Worm (Caenorhabditis elegans) whole organism, L1 larva: ENCODE results near the gene trpp-3.
A peak's percentile ranks its signal among the peaks of the same experiment; 100 is the strongest.

Experiments
- C04F5.9 ChIP-seq: sonication (generic microtip); optimal IDR thresholded peaks from 2 replicates; lab custom pipeline; 2016; ENCODE audit warnings: missing genetic modification characterization, missing compliant biosample characterization
- aly-2 ChIP-seq: fragments of 150-350 bp; optimal IDR thresholded peaks from 2 replicates; lab custom pipeline; 2014; ENCODE audit warnings: missing biosample characterization, missing genetic modification characterization
- ama-1 ChIP-seq: fragments of 150-350 bp; optimal IDR thresholded peaks from 2 replicates; lab custom pipeline; 2014
- ceh-63 ChIP-seq: fragments of 200-800 bp; sonication (Bioruptor generic); optimal IDR thresholded peaks from 2 replicates; lab custom pipeline; 2018; ENCODE audit warnings: mild to moderate bottlenecking, missing genetic modification characterization, missing compliant biosample characterization
- ceh-8 ChIP-seq: fragments of 200-800 bp; sonication (Bioruptor generic); optimal IDR thresholded peaks from 2 replicates; lab custom pipeline; 2018; ENCODE audit warnings: mild to moderate bottlenecking, missing genetic modification characterization, moderate library complexity, missing compliant biosample characterization
- ceh-88 ChIP-seq: fragments of 200-800 bp; sonication (Bioruptor generic); IDR thresholded peaks from 2 replicates; pipeline ENCODE4 v1.3.6; 2022; ENCODE audit warnings: missing genetic modification characterization, missing compliant biosample characterization
- ceh-90 ChIP-seq: sonication (generic microtip); optimal IDR thresholded peaks from 2 replicates; lab custom pipeline; 2016; ENCODE audit warnings: missing genetic modification characterization, missing compliant biosample characterization
- ces-1 ChIP-seq: fragments of 150-350 bp; optimal IDR thresholded peaks from 2 replicates; lab custom pipeline; 2014; ENCODE audit warnings: missing biosample characterization, missing genetic modification reagents, missing genetic modification characterization
- dpl-1 ChIP-seq, 3 experiments: fragments of 150-350 bp in 2 of 3; sonication (generic microtip) in 1 of 3; optimal IDR thresholded peaks; 2 replicates each; lab custom pipeline; 2014 to 2017; ENCODE audit warnings: missing biosample characterization in 3 of 3, missing genetic modification characterization in 3 of 3, missing genetic modification reagents in 3 of 3
- dsc-1 ChIP-seq: sonication (generic microtip); optimal IDR thresholded peaks from 2 replicates; lab custom pipeline; 2016; ENCODE audit warnings: mild to moderate bottlenecking, missing genetic modification characterization, missing compliant biosample characterization
- egl-13 ChIP-seq: sonication (generic microtip); optimal IDR thresholded peaks from 2 replicates; lab custom pipeline; 2016; ENCODE audit warnings: missing genotype, missing genetic modification reagents, missing genetic modification characterization, missing compliant biosample characterization
- egl-27 ChIP-seq, 2 experiments: fragments of 150-350 bp in 1 of 2; sonication (generic microtip); optimal IDR thresholded peaks; 3 replicates each; lab custom pipeline; 2017 to 2018; ENCODE audit warnings: missing biosample characterization in 2 of 2, missing genetic modification characterization in 2 of 2, missing genetic modification reagents in 2 of 2
- elt-3 ChIP-seq, 6 experiments: fragments of 150-350 bp in 1 of 6; sonication (generic microtip); optimal IDR thresholded peaks; 2 replicates each; lab custom pipeline; 2017 to 2018; ENCODE audit warnings: missing biosample characterization in 6 of 6, missing genetic modification characterization in 6 of 6, inconsistent platforms in 1 of 6
- fkh-10 ChIP-seq: sonication (generic microtip); optimal IDR thresholded peaks from 2 replicates; lab custom pipeline; 2017; ENCODE audit warnings: missing biosample characterization, missing genetic modification reagents, missing genetic modification characterization
- fkh-4 ChIP-seq: sonication (generic microtip); optimal IDR thresholded peaks from 2 replicates; lab custom pipeline; 2016; ENCODE audit warnings: missing compliant biosample characterization, missing genetic modification characterization, borderline replicate concordance
- fkh-8 ChIP-seq: sonication (generic microtip); optimal IDR thresholded peaks from 2 replicates; lab custom pipeline; 2016; ENCODE audit warnings: mild to moderate bottlenecking, missing genetic modification characterization, missing compliant biosample characterization
- fos-1 ChIP-seq: fragments of 150-350 bp; optimal IDR thresholded peaks from 2 replicates; lab custom pipeline; 2014; ENCODE audit warnings: missing biosample characterization, missing genetic modification characterization
- grh-1 ChIP-seq: fragments of 200-800 bp; sonication (Bioruptor generic); IDR thresholded peaks from 2 replicates; pipeline ENCODE4 v1.3.6; 2022; ENCODE audit warnings: missing genetic modification reagents, missing genetic modification characterization, missing compliant biosample characterization
- hlh-17 ChIP-seq: fragments of 200-800 bp; sonication (Bioruptor generic); optimal IDR thresholded peaks from 2 replicates; lab custom pipeline; 2018; ENCODE audit warnings: missing genetic modification characterization, mild to moderate bottlenecking, missing compliant biosample characterization, moderate library complexity, borderline replicate concordance
- hpl-2 ChIP-seq: fragments of 150-350 bp; optimal IDR thresholded peaks from 2 replicates; lab custom pipeline; 2014; ENCODE audit warnings: missing biosample characterization, missing genetic modification reagents, missing genetic modification characterization
- isw-1 ChIP-seq: fragments of 200-800 bp; sonication (Bioruptor generic); IDR thresholded peaks from 2 replicates; pipeline ENCODE4 v1.3.6; 2022; ENCODE audit warnings: missing genetic modification characterization, missing compliant biosample characterization
- jun-1 ChIP-seq: fragments of 150-350 bp; optimal IDR thresholded peaks from 2 replicates; lab custom pipeline; 2014; ENCODE audit warnings: missing biosample characterization, missing genetic modification reagents, missing genetic modification characterization
- lin-15B ChIP-seq: fragments of 150-350 bp; sonication (generic microtip); optimal IDR thresholded peaks from 3 replicates; lab custom pipeline; 2014; ENCODE audit warnings: missing biosample characterization, missing genetic modification characterization
- lin-35 ChIP-seq, 2 experiments: fragments of 150-350 bp; optimal IDR thresholded peaks; 2 replicates each; lab custom pipeline; 2014; ENCODE audit warnings: missing biosample characterization in 2 of 2, missing genetic modification characterization in 2 of 2, missing genetic modification reagents in 2 of 2
- lin-39 ChIP-seq: fragments of 150-350 bp; optimal IDR thresholded peaks from 2 replicates; lab custom pipeline; 2014; ENCODE audit warnings: missing biosample characterization, missing genetic modification reagents, missing genetic modification characterization
- lsy-2 ChIP-seq, 2 experiments: fragments of 150-350 bp; optimal IDR thresholded peaks; 2 replicates each; lab custom pipeline; 2014; ENCODE audit warnings: missing biosample characterization in 2 of 2, missing genetic modification characterization in 2 of 2
- mab-9 ChIP-seq: fragments of 200-800 bp; sonication (Bioruptor generic); IDR thresholded peaks from 2 replicates; pipeline ENCODE4 v1.3.6; 2022; ENCODE audit warnings: missing genetic modification reagents, missing genetic modification characterization, missing compliant biosample characterization
- mdl-1 ChIP-seq, 2 experiments: fragments of 150-350 bp; optimal IDR thresholded peaks; 2 replicates each; lab custom pipeline; 2014 to 2017; ENCODE audit warnings: missing biosample characterization in 2 of 2, missing genetic modification characterization in 2 of 2, inconsistent platforms in 1 of 2
- mef-2 ChIP-seq: fragments of 150-350 bp; optimal IDR thresholded peaks from 2 replicates; lab custom pipeline; 2014; ENCODE audit warnings: missing biosample characterization, missing genetic modification characterization
- mep-1 ChIP-seq: fragments of 150-350 bp; optimal IDR thresholded peaks from 2 replicates; lab custom pipeline; 2014; ENCODE audit warnings: missing biosample characterization, missing genetic modification characterization
- nhr-11 ChIP-seq: fragments of 150-350 bp; optimal IDR thresholded peaks from 2 replicates; lab custom pipeline; 2014; ENCODE audit warnings: missing biosample characterization, missing genetic modification characterization
- nhr-12 ChIP-seq: sonication (generic microtip); optimal IDR thresholded peaks from 2 replicates; lab custom pipeline; 2017; ENCODE audit warnings: missing biosample characterization, missing genetic modification characterization
- nhr-20 ChIP-seq: sonication (generic microtip); optimal IDR thresholded peaks from 2 replicates; lab custom pipeline; 2016; ENCODE audit warnings: mild to moderate bottlenecking, missing genetic modification characterization, missing compliant biosample characterization
- nhr-237 ChIP-seq: fragments of 150-350 bp; optimal IDR thresholded peaks from 2 replicates; lab custom pipeline; 2014; ENCODE audit warnings: missing biosample characterization, missing genetic modification characterization
- nhr-71 ChIP-seq: sonication (generic microtip); optimal IDR thresholded peaks from 2 replicates; lab custom pipeline; 2016; ENCODE audit warnings: mild to moderate bottlenecking, missing genetic modification characterization, moderate library complexity, missing compliant biosample characterization
- nhr-77 ChIP-seq: fragments of 150-350 bp; optimal IDR thresholded peaks from 2 replicates; lab custom pipeline; 2014; ENCODE audit warnings: missing biosample characterization, missing genetic modification characterization
- nhr-85 ChIP-seq: sonication (generic microtip); peaks from one replicate; lab custom pipeline; 2016; ENCODE audit warnings: missing genetic modification characterization, inconsistent platforms, missing compliant biosample characterization
- nhr-90 ChIP-seq: sonication (generic microtip); optimal IDR thresholded peaks from 2 replicates; lab custom pipeline; 2016; ENCODE audit warnings: mild to moderate bottlenecking, missing genetic modification characterization, missing compliant biosample characterization; ENCODE audit not compliant: poor library complexity
- pag-3 ChIP-seq: sonication (generic microtip); optimal IDR thresholded peaks from 2 replicates; lab custom pipeline; 2017; ENCODE audit warnings: missing genetic modification characterization, mild to moderate bottlenecking, missing compliant biosample characterization, antibody characterized with exemption, borderline replicate concordance; ENCODE audit not compliant: insufficient read depth
- pax-3 ChIP-seq: fragments of 200-800 bp; sonication (Bioruptor generic); optimal IDR thresholded peaks from 2 replicates; lab custom pipeline; 2018; ENCODE audit warnings: mild to moderate bottlenecking, missing genetic modification characterization, moderate library complexity, missing compliant biosample characterization
- pqm-1 ChIP-seq: sonication (generic microtip); optimal IDR thresholded peaks from 3 replicates; lab custom pipeline; 2017; ENCODE audit warnings: missing biosample characterization, missing genetic modification characterization
- skn-1 ChIP-seq: fragments of 150-350 bp; optimal IDR thresholded peaks from 2 replicates; lab custom pipeline; 2014; ENCODE audit warnings: missing biosample characterization, missing genetic modification characterization
- snu-23 ChIP-seq: sonication (generic microtip); optimal IDR thresholded peaks from 2 replicates; lab custom pipeline; 2016; ENCODE audit warnings: missing genetic modification characterization, missing compliant biosample characterization
- sptf-1 ChIP-seq: fragments of 150-350 bp; optimal IDR thresholded peaks from 2 replicates; lab custom pipeline; 2014; ENCODE audit warnings: missing biosample characterization, missing genetic modification characterization
- sup-37 ChIP-seq: fragments of 200-800 bp; sonication (Bioruptor generic); optimal IDR thresholded peaks from 2 replicates; lab custom pipeline; 2018; ENCODE audit warnings: mild to moderate bottlenecking, missing genetic modification characterization, missing compliant biosample characterization
- swsn-7 ChIP-seq: sonication (generic microtip); optimal IDR thresholded peaks from 2 replicates; lab custom pipeline; 2016; ENCODE audit warnings: missing genetic modification characterization, missing compliant biosample characterization
- tbx-2 ChIP-seq: sonication (generic microtip); optimal IDR thresholded peaks from 2 replicates; lab custom pipeline; 2016; ENCODE audit warnings: missing genetic modification characterization, missing compliant biosample characterization
- unc-98 ChIP-seq: fragments of 200-800 bp; sonication (Bioruptor generic); IDR thresholded peaks from 2 replicates; pipeline ENCODE4 v1.3.6; 2022; ENCODE audit warnings: missing genetic modification characterization, missing compliant biosample characterization
- xbp-1 ChIP-seq: sonication (generic microtip); optimal IDR thresholded peaks from 2 replicates; lab custom pipeline; 2016; ENCODE audit warnings: missing genetic modification characterization, missing compliant biosample characterization
- zip-4 ChIP-seq: fragments of 200-800 bp; sonication (Bioruptor generic); optimal IDR thresholded peaks from 2 replicates; lab custom pipeline; 2018; ENCODE audit warnings: mild to moderate bottlenecking, missing genetic modification characterization, moderate library complexity, missing compliant biosample characterization

The trpp-3 gene

DNA sequence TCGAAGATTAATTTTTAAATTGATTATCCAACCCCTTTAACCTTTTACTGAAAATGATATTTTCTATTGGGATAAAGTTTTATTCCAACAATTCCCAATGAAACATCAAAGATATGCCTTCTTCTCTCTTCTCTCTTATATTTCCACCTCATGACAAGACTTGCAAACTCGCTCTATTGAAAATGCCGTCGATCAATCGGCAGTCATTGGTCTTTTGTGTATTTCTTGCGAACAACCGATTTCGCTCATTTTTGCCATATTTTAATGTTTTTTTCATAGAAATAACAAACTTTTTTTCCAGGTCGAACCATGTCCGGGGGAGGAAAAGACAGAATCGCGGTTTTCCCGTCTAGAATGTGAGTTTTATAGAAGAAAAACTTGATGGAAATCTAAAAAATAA lies 17.6 kb upstream of the trpp-3 start, which contains the start of gene vha-14 (continued):
- TF ChIP-seq pag-3 (tag; lab: Kevin White, UChicago) = peak; percentile 27
- no peak for TF ChIP-seq fkh-8
- TF ChIP-seq sptf-1 (tag; lab: Kevin White, UChicago) = no peak
- peak; percentile 63 for TF ChIP-seq snu-23 (GFP tag; lab: Kevin White, UChicago)
- no peak for TF ChIP-seq xbp-1
- no peak for TF ChIP-seq mef-2 (tag; lab: Kevin White, UChicago)
- peak; percentile 1 to 69 (median 31) for TF ChIP-seq dpl-1 (GFP tag; optimal IDR thresholded peaks at IDR 0.05; lab: Kevin White, UChicago)
- peak; percentile 49 for TF ChIP-seq lin-15B (tag; lab: Kevin White, UChicago)
- no peak for TF ChIP-seq zip-4 (GFP tag; lab: Kevin White, UChicago)
- no peak for TF ChIP-seq mab-9 (GFP tag; lab: Robert Waterston, UW)
- TF ChIP-seq egl-27 (tag; optimal IDR thresholded peaks at IDR 0.05; lab: Kevin White, UChicago) = no peak
- no peak for TF ChIP-seq lin-39

DNA sequence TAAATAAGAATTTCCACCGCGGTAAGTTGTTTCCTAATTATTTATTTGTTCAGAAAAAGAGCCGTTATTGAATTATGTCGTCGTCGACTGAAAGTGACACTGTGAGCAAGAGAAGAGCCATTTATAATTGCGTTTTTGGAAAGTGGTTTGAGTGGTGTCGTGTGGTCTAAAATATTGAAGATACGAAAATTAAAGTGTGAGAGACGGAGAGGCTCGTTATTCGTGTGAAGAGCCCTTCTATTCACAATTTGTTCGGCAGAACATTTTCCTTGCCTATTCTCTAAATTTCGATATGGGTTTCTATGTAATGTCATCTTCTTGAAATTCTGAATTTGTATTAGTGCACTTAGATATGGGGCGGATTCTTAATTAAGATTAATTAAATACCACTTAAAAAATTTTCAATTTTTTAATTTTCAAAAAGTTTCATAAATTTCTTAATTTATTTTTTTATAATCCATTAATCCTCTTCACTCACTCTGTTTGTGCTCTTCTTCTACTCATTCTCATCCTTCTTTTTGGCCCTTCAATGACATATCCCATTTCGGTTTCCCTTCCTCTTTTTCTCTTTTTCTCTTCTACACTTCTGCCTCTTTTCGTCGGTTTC lies 15.5 kb upstream of the trpp-3 start:
- TF ChIP-seq ceh-8 (GFP tag; lab: Kevin White, UChicago) (no peak), swsn-7 (tag; lab: Kevin White, UChicago) (no peak), grh-1 (GFP tag; lab: Robert Waterston, UW) (no peak), skn-1 (tag; lab: Kevin White, UChicago) (no peak), pqm-1 (no peak), jun-1 (no peak), ama-1 (lab: Kevin White, UChicago) (peak; percentile 56), mef-2 (tag; lab: Kevin White, UChicago) (no peak), sup-37 (GFP tag; lab: Kevin White, UChicago) (no peak), nhr-237 (tag; lab: Kevin White, UChicago) (no peak), egl-13 (tag; lab: Kevin White, UChicago) (no peak), nhr-85 (tag; lab: Kevin White, UChicago) (no peak), aly-2 (peak; percentile 57), hpl-2 (GFP tag; lab: Kevin White, UChicago) (no peak), nhr-71 (peak; percentile 55), nhr-90 (tag; lab: Kevin White, UChicago) (no peak), ceh-88 (GFP tag; lab: Robert Waterston, UW) (no peak), pag-3 (tag; lab: Kevin White, UChicago) (no peak), nhr-77 (tag; lab: Kevin White, UChicago) (no peak), mep-1 (tag; lab: Kevin White, UChicago) (no peak), mdl-1 (tag; optimal IDR thresholded peaks at IDR 0.05; lab: Kevin White, UChicago) (no peak), lsy-2 (tag; optimal IDR thresholded peaks at IDR 0.05; lab: Kevin White, UChicago) (peak; percentile 2 to 43), ces-1 (no peak), zip-4 (GFP tag; lab: Kevin White, UChicago) (no peak), fos-1 (tag; lab: Kevin White, UChicago) (no peak), pax-3 (no peak), ceh-63 (GFP tag; lab: Kevin White, UChicago) (no peak), nhr-20 (tag; lab: Kevin White, UChicago) (peak; percentile 14), hlh-17 (no peak), nhr-11 (tag; lab: Kevin White, UChicago) (no peak), C04F5.9 (tag; lab: Kevin White, UChicago) (no peak), elt-3 (tag; optimal IDR thresholded peaks at IDR 0.05; lab: Kevin White, UChicago) (no peak), mab-9 (GFP tag; lab: Robert Waterston, UW) (no peak), lin-35 (GFP tag; optimal IDR thresholded peaks at IDR 0.05; lab: Kevin White, UChicago) (peak in 1 of 2 experiments; percentile 27), fkh-4 (no peak), tbx-2 (tag; lab: Kevin White, UChicago) (no peak), unc-98 (GFP tag; lab: Robert Waterston, UW) (no peak), isw-1 (GFP tag; lab: Robert Waterston, UW) (no peak), fkh-10 (peak; percentile 36), ceh-90 (no peak), nhr-12 (tag; lab: Kevin White, UChicago) (no peak), dsc-1 (no peak)
